Fruit fly (Drosophila melanogaster) whole organism, embryonic: Measurements from ENCODE around the gene CG18586.

Experiments used
- CG10274 ChIP-seq: fragments of 200-800 bp; sonication (Bioruptor generic); optimal IDR thresholded peaks from 3 replicates; lab custom pipeline; 2017; ENCODE audit warnings: missing biosample characterization, mild to moderate bottlenecking, missing genetic modification characterization
- CG10543 ChIP-seq: fragments of 200-800 bp; sonication (Bioruptor generic); optimal IDR thresholded peaks from 3 replicates; lab custom pipeline; 2017; ENCODE audit warnings: missing biosample characterization, mild to moderate bottlenecking, missing genetic modification characterization, moderate library complexity
- CG11504 ChIP-seq: fragments of 200-800 bp; sonication (Bioruptor generic); optimal IDR thresholded peaks from 3 replicates; lab custom pipeline; 2019; ENCODE audit warnings: missing biosample characterization, mild to moderate bottlenecking, missing genetic modification characterization, moderate library complexity
- CG12219 ChIP-seq: fragments of 200-800 bp; sonication (Bioruptor generic); optimal IDR thresholded peaks from 3 replicates; lab custom pipeline; 2018; ENCODE audit warnings: missing biosample characterization, mild to moderate bottlenecking, missing genetic modification characterization
- CG13287 ChIP-seq: fragments of 200-800 bp; sonication (Bioruptor generic); IDR thresholded peaks from 2 replicates; pipeline ENCODE4 v1.3.6; 2022; ENCODE audit warnings: missing biosample characterization, missing genetic modification characterization; ENCODE audit not compliant: partially characterized antibody
- CG13424 ChIP-seq: fragments of 200-800 bp; sonication (Bioruptor generic); optimal IDR thresholded peaks from 2 replicates; lab custom pipeline; 2019; ENCODE audit warnings: missing biosample characterization, mild to moderate bottlenecking, missing genetic modification characterization, moderate library complexity
- CG13894 ChIP-seq: fragments of 200-800 bp; sonication (Bioruptor generic); optimal IDR thresholded peaks from 3 replicates; lab custom pipeline; 2018; ENCODE audit warnings: missing biosample characterization, mild to moderate bottlenecking, missing genetic modification characterization, moderate library complexity
- CG14014 ChIP-seq: fragments of 200-800 bp; sonication (Bioruptor generic); IDR thresholded peaks from 2 replicates; pipeline ENCODE4 v1.3.6; 2022; ENCODE audit warnings: missing biosample characterization, missing genetic modification characterization
- CG17802 ChIP-seq: fragments of 200-800 bp; sonication (Bioruptor generic); optimal IDR thresholded peaks from 2 replicates; lab custom pipeline; 2018; ENCODE audit warnings: missing biosample characterization, mild to moderate bottlenecking, missing genetic modification characterization, moderate library complexity
- CG1832 ChIP-seq: fragments of 200-800 bp; sonication (Bioruptor generic); optimal IDR thresholded peaks from 2 replicates; lab custom pipeline; 2017; ENCODE audit warnings: missing biosample characterization, mild to moderate bottlenecking, missing genetic modification characterization, inconsistent platforms
- CG2889 ChIP-seq: fragments of 200-800 bp; sonication (Bioruptor generic); IDR thresholded peaks from 3 replicates; pipeline ENCODE4 v1.3.6; 2022; ENCODE audit warnings: missing biosample characterization, missing genetic modification characterization
- CG30431 ChIP-seq: fragments of 200-800 bp; sonication (Bioruptor generic); optimal IDR thresholded peaks from 2 replicates; lab custom pipeline; 2017; ENCODE audit warnings: missing biosample characterization, missing genetic modification characterization
- CG4360 ChIP-seq: fragments of 200-800 bp; sonication (Bioruptor generic); IDR thresholded peaks from 2 replicates; pipeline ENCODE4 v1.3.6; 2022; ENCODE audit warnings: missing biosample characterization, missing genetic modification characterization
- CG4707 ChIP-seq: fragments of 200-800 bp; sonication (Bioruptor generic); optimal IDR thresholded peaks from 2 replicates; lab custom pipeline; 2018; ENCODE audit warnings: missing biosample characterization, mild to moderate bottlenecking, missing genetic modification characterization, moderate library complexity
- CG4854 ChIP-seq: fragments of 200-800 bp; sonication (Bioruptor generic); optimal IDR thresholded peaks from 2 replicates; lab custom pipeline; 2016; ENCODE audit warnings: missing biosample characterization, missing genetic modification characterization, inconsistent platforms
- CG5245 ChIP-seq: fragments of 200-800 bp; sonication (Bioruptor generic); optimal IDR thresholded peaks from 3 replicates; lab custom pipeline; 2016; ENCODE audit warnings: missing biosample characterization, missing genetic modification characterization
- CG6272 ChIP-seq: fragments of 200-800 bp; sonication (Bioruptor generic); IDR thresholded peaks from 2 replicates; pipeline ENCODE4 v1.3.6; 2022; ENCODE audit warnings: missing biosample characterization, missing genetic modification characterization
- CG6791 ChIP-seq: fragments of 200-800 bp; sonication (Bioruptor generic); IDR thresholded peaks from 3 replicates; pipeline ENCODE4 v1.3.6; 2022; ENCODE audit warnings: missing biosample characterization, missing genetic modification characterization; ENCODE audit not compliant: partially characterized antibody
- CG7928 ChIP-seq: fragments of 200-800 bp; sonication (Bioruptor generic); optimal IDR thresholded peaks from 2 replicates; lab custom pipeline; 2017; ENCODE audit warnings: missing biosample characterization, mild to moderate bottlenecking, missing genetic modification characterization
- CG8388 ChIP-seq: fragments of 200-800 bp; sonication (Bioruptor generic); optimal IDR thresholded peaks from 2 replicates; lab custom pipeline; 2019; ENCODE audit warnings: missing biosample characterization, mild to moderate bottlenecking, missing genetic modification characterization, moderate library complexity
- CG8478 ChIP-seq: fragments of >200 bp; optimal IDR thresholded peaks from 2 replicates; lab custom pipeline; 2018
- CHES-1-like ChIP-seq: fragments of 200-800 bp; sonication (Bioruptor generic); optimal IDR thresholded peaks from 2 replicates; lab custom pipeline; 2016; ENCODE audit warnings: missing biosample characterization, missing genetic modification characterization
- Dp ChIP-seq: fragments of 200-800 bp; sonication (Bioruptor generic); optimal IDR thresholded peaks from 2 replicates; lab custom pipeline; 2018; ENCODE audit warnings: missing biosample characterization, mild to moderate bottlenecking, missing genetic modification characterization, moderate library complexity
- ERR ChIP-seq: fragments of 200-800 bp; sonication (Bioruptor generic); optimal IDR thresholded peaks from 2 replicates; lab custom pipeline; 2016; ENCODE audit warnings: missing biosample characterization, missing genetic modification characterization
- HLH54F ChIP-seq: fragments of 200-800 bp; sonication (Bioruptor generic); optimal IDR thresholded peaks from 3 replicates; lab custom pipeline; 2016; ENCODE audit warnings: missing biosample characterization, missing genetic modification characterization
- Hsf ChIP-seq: fragments of 200-800 bp; sonication (Bioruptor generic); optimal IDR thresholded peaks from 3 replicates; lab custom pipeline; 2016; ENCODE audit warnings: missing biosample characterization, missing genetic modification characterization
- Jarid2 ChIP-seq: fragments of 200-800 bp; sonication (Bioruptor generic); optimal IDR thresholded peaks from 3 replicates; lab custom pipeline; 2017; ENCODE audit warnings: mild to moderate bottlenecking, missing biosample characterization, missing genetic modification reagents, missing genetic modification characterization
- Mad ChIP-seq: fragments of 200-800 bp; sonication (Bioruptor generic); optimal IDR thresholded peaks from 2 replicates; lab custom pipeline; 2016; ENCODE audit warnings: missing biosample characterization, missing genetic modification characterization
- Nf-YB ChIP-seq: fragments of 200-800 bp; sonication (Bioruptor generic); optimal IDR thresholded peaks from 3 replicates; lab custom pipeline; 2019; ENCODE audit warnings: missing biosample characterization, mild to moderate bottlenecking, missing genetic modification characterization, moderate library complexity
- Sox102F ChIP-seq: fragments of 200-800 bp; sonication (Bioruptor generic); optimal IDR thresholded peaks from 2 replicates; lab custom pipeline; 2018; ENCODE audit warnings: missing biosample characterization, mild to moderate bottlenecking, missing genetic modification characterization, moderate library complexity
- Ssrp ChIP-seq: fragments of 200-800 bp; sonication (Bioruptor generic); optimal IDR thresholded peaks from 2 replicates; lab custom pipeline; 2018; ENCODE audit warnings: missing biosample characterization, mild to moderate bottlenecking, missing genetic modification characterization, moderate library complexity
- cato ChIP-seq: fragments of 200-800 bp; sonication (Bioruptor generic); optimal IDR thresholded peaks from 2 replicates; lab custom pipeline; 2016; ENCODE audit warnings: missing biosample characterization, missing genetic modification characterization, borderline replicate concordance
- caup ChIP-seq: fragments of 200-800 bp; sonication (Bioruptor generic); optimal IDR thresholded peaks from 3 replicates; lab custom pipeline; 2017; ENCODE audit warnings: missing biosample characterization, mild to moderate bottlenecking, missing genetic modification characterization, moderate library complexity; ENCODE audit not compliant: severe bottlenecking
- crc ChIP-seq: fragments of 200-800 bp; sonication (Bioruptor generic); optimal IDR thresholded peaks from 2 replicates; lab custom pipeline; 2016; ENCODE audit warnings: missing biosample characterization, missing genetic modification characterization
- crol ChIP-seq: fragments of 200-800 bp; sonication (Bioruptor generic); IDR thresholded peaks from 2 replicates; pipeline ENCODE4 v1.3.6; 2022; ENCODE audit warnings: missing biosample characterization, missing genetic modification characterization
- gcm2 ChIP-seq: fragments of 200-800 bp; sonication (Bioruptor generic); optimal IDR thresholded peaks from 2 replicates; lab custom pipeline; 2016; ENCODE audit warnings: missing biosample characterization, missing genetic modification characterization
- lola ChIP-seq, 3 experiments: fragments of >200 bp in 2 of 3; fragments of 200-800 bp in 1 of 3; sonication (Bioruptor generic) in 1 of 3; optimal IDR thresholded peaks; 2 replicates each; lab custom pipeline; 2017 to 2019; ENCODE audit warnings: missing biosample characterization in 3 of 3, missing genetic modification characterization in 3 of 3, mild to moderate bottlenecking in 1 of 3, moderate library complexity in 1 of 3
- mirr ChIP-seq: fragments of 200-800 bp; sonication (Bioruptor generic); optimal IDR thresholded peaks from 3 replicates; lab custom pipeline; 2018; ENCODE audit warnings: missing biosample characterization, mild to moderate bottlenecking, missing genetic modification characterization
- nerfin-2 ChIP-seq: fragments of 200-800 bp; sonication (Bioruptor generic); IDR thresholded peaks from 2 replicates; pipeline ENCODE4 v1.3.6; 2022; ENCODE audit warnings: missing biosample characterization, missing genetic modification characterization; ENCODE audit not compliant: partially characterized antibody
- org-1 ChIP-seq: fragments of 200-800 bp; sonication (Bioruptor generic); optimal IDR thresholded peaks from 2 replicates; lab custom pipeline; 2017; ENCODE audit warnings: missing biosample characterization, missing genetic modification characterization
- pros ChIP-seq: fragments of 200-800 bp; sonication (Bioruptor generic); optimal IDR thresholded peaks from 3 replicates; lab custom pipeline; 2019; ENCODE audit warnings: missing biosample characterization, mild to moderate bottlenecking, missing genetic modification characterization, moderate library complexity
- slbo ChIP-seq: fragments of 200-800 bp; sonication (Bioruptor generic); IDR thresholded peaks from 2 replicates; pipeline ENCODE4 v1.3.6; 2022; ENCODE audit warnings: missing biosample characterization, missing genetic modification characterization
- so ChIP-seq: fragments of 200-800 bp; sonication (Bioruptor generic); IDR thresholded peaks from 3 replicates; pipeline ENCODE4 v1.3.6; 2022; ENCODE audit warnings: missing biosample characterization, missing genetic modification characterization
- sob ChIP-seq: fragments of 200-800 bp; sonication (Bioruptor generic); IDR thresholded peaks from 2 replicates; pipeline ENCODE4 v1.3.6; 2022; ENCODE audit warnings: missing biosample characterization, missing genetic modification characterization
- tap ChIP-seq: fragments of 200-800 bp; optimal IDR thresholded peaks from 3 replicates; lab custom pipeline; 2019; ENCODE audit warnings: missing biosample characterization, mild to moderate bottlenecking, missing genetic modification characterization, moderate library complexity
- tna ChIP-seq: fragments of 200-800 bp; sonication (Bioruptor generic); IDR thresholded peaks from 2 replicates; pipeline ENCODE4 v1.3.6; 2022; ENCODE audit warnings: missing biosample characterization, missing genetic modification characterization; ENCODE audit not compliant: partially characterized antibody
- trh ChIP-seq: fragments of 200-800 bp; sonication (Bioruptor generic); optimal IDR thresholded peaks from 2 replicates; lab custom pipeline; 2016; ENCODE audit warnings: missing biosample characterization, missing genetic modification characterization
- wek ChIP-seq: fragments of 200-800 bp; sonication (Bioruptor generic); optimal IDR thresholded peaks from 3 replicates; lab custom pipeline; 2018; ENCODE audit warnings: missing biosample characterization, mild to moderate bottlenecking, missing genetic modification characterization, moderate library complexity

The CG18586 gene

dm6 chr3L:5881310-5882208 lies 8.4 kb downstream of the CG18586 start (continued):
- TF ChIP-seq nerfin-2 (GFP tag; lab: Robert Waterston, UW) (no peak), CG12219 (GFP tag; lab: Kevin White, UChicago) (peak; percentile 46), trh (GFP tag; lab: Kevin White, UChicago) (peak; percentile 7), Hsf (GFP tag; lab: Kevin White, UChicago) (peak; percentile 58), CG11504 (peak; percentile 70), CG13894 (tag; lab: Kevin White, UChicago) (no peak), CG14014 (GFP tag; lab: Robert Waterston, UW) (peak; percentile 49; the same call in 1 of the 2 replicates), CG6791 (no peak), CG4854 (GFP tag; lab: Kevin White, UChicago) (no peak), CG1832 (GFP tag; lab: Kevin White, UChicago) (peak; percentile 86), Mad (GFP tag; lab: Kevin White, UChicago) (no peak), crol (no peak), CG2889 (GFP tag; lab: Robert Waterston, UW) (no peak; the same call in 2 of the 3 replicates), Dp (GFP tag; lab: Kevin White, UChicago) (no peak), CG13424 (tag; lab: Kevin White, UChicago) (peak; percentile 71), cato (peak; percentile 36), so (GFP tag; lab: Robert Waterston, UW) (peak; percentile 61; the same call in 2 of the 3 replicates), Sox102F (peak; percentile 49), sob (GFP tag; lab: Robert Waterston, UW) (no peak), CG17802 (tag; lab: Kevin White, UChicago) (no peak), Jarid2 (GFP tag; lab: Kevin White, UChicago) (no peak), mirr (GFP tag; lab: Kevin White, UChicago) (no peak), gcm2 (GFP tag; lab: Kevin White, UChicago) (no peak), CG8478 (lab: Kevin White, UChicago) (peak; percentile 24), tna (GFP tag; lab: Robert Waterston, UW) (no peak), wek (GFP tag; lab: Kevin White, UChicago) (no peak), CG4707 (GFP tag; lab: Kevin White, UChicago) (peak; percentile 91), CG6272 (no peak), CG4360 (GFP tag; lab: Robert Waterston, UW) (no peak), org-1 (peak; percentile 27), pros (no peak), ERR (no peak), Ssrp (peak; percentile 65), CG8388 (GFP tag; lab: Kevin White, UChicago) (peak; percentile 47), slbo (GFP tag; lab: Robert Waterston, UW) (peak; percentile 60), CG7928 (GFP tag; lab: Kevin White, UChicago) (no peak), CG30431 (GFP tag; lab: Kevin White, UChicago) (peak; percentile 51), lola (GFP tag; optimal IDR thresholded peaks at IDR 0.05; lab: Kevin White, UChicago) (peak in 1 of 3 experiments; percentile 77), caup (GFP tag; lab: Kevin White, UChicago) (no peak), HLH54F (GFP tag; lab: Kevin White, UChicago) (peak; percentile 38), CG10543 (GFP tag; lab: Kevin White, UChicago) (no peak), tap (tag; lab: Kevin White, UChicago) (peak; percentile 75), CG10274 (GFP tag; lab: Kevin White, UChicago) (no peak), CG5245 (GFP tag; lab: Kevin White, UChicago) (no peak), Nf-YB (GFP tag; lab: Kevin White, UChicago) (peak; percentile 92), CG13287 (GFP tag; lab: Robert Waterston, UW) (no peak), crc (GFP tag; lab: Kevin White, UChicago) (peak; percentile 36), CHES-1-like (GFP tag; lab: Kevin White, UChicago) (peak; percentile 60)
